Fruit fly (Drosophila melanogaster): ENCODE data around the gene CG17350.

CG17350 gene

DNA sequence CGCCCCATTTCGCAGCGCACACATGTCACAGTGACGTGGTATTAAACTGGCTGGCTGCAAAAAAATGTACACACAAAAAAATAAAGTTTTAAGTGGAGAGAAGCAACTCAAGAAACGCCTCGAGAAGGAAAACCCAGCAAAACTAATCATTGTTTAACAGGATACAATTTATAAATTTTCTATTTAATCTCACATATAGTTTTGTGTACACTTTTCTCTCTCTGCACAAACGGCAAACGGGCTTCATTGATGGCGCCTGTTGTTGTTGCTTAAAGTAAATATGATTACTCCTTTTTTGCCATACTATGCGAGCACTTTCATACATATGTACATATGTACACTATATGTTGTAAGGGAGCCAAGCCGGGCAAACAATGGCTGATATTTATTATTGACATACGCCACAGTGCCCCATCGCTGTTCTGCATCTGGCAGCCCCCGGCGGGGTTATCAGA, 22.7 kb upstream of the CG17350 start:
- TF ChIP-seq psq (GFP tag; optimal IDR thresholded peaks at IDR 0.05) (peak; percentile 51), lola (GFP tag; optimal IDR thresholded peaks at IDR 0.05) (no peak), Hr78 (GFP tag; optimal IDR thresholded peaks at IDR 0.05) (no peak), fru (GFP tag; optimal IDR thresholded peaks at IDR 0.05) (peak; percentile 68), HLH106 (tag; optimal IDR thresholded peaks at IDR 0.05) (peak; percentile 49), br (GFP tag; optimal IDR thresholded peaks at IDR 0.05) (peak; percentile 71), tai (GFP tag; optimal IDR thresholded peaks at IDR 0.05) (peak; percentile 20), h (GFP tag; optimal IDR thresholded peaks at IDR 0.05) (peak; percentile 71), CrebA (GFP tag; optimal IDR thresholded peaks at IDR 0.05; ENCODE audit: borderline replicate concordance) (no peak), Jra (GFP tag; optimal IDR thresholded peaks at IDR 0.05) (no peak), Dif (GFP tag; optimal IDR thresholded peaks at IDR 0.05; ENCODE audit: partially characterized antibody) (no peak), OdsH (GFP tag; optimal IDR thresholded peaks at IDR 0.05) (peak; percentile 65), rgr (GFP tag; optimal IDR thresholded peaks at IDR 0.05) (peak; percentile 65), woc (GFP tag; optimal IDR thresholded peaks at IDR 0.05) (peak; percentile 36), foxo (GFP tag; optimal IDR thresholded peaks at IDR 0.05) (peak in 1 of 2 experiments; percentile 69), dmrt93B (GFP tag; optimal IDR thresholded peaks at IDR 0.05) (peak; percentile 23), dsf (GFP tag; optimal IDR thresholded peaks at IDR 0.05; ENCODE audit: borderline replicate concordance) (no peak), sv (GFP tag; optimal IDR thresholded peaks at IDR 0.05) (peak; percentile 17), dl (GFP tag; optimal IDR thresholded peaks at IDR 0.05; ENCODE audit: insufficient read depth in 1 of 2, partially characterized antibody in 2 of 2) (no peak), Sp1 (GFP tag; optimal IDR thresholded peaks at IDR 0.05) (peak; percentile 41), Hnf4 (GFP tag; optimal IDR thresholded peaks at IDR 0.05) (peak; percentile 61), CG9705 (GFP tag; optimal IDR thresholded peaks at IDR 0.05) (no peak), jim (GFP tag; optimal IDR thresholded peaks at IDR 0.05) (no peak), Mio (GFP tag; optimal IDR thresholded peaks at IDR 0.05) (no peak), Dfd (GFP tag; optimal IDR thresholded peaks at IDR 0.05) (no peak), sage (GFP tag; optimal IDR thresholded peaks at IDR 0.05) (peak; percentile 40), ey (GFP tag; optimal IDR thresholded peaks at IDR 0.05) (peak; percentile 67), usp (GFP tag; optimal IDR thresholded peaks at IDR 0.05) (no peak), Rel (GFP tag; optimal IDR thresholded peaks at IDR 0.05) (no peak), Rel (tag; optimal IDR thresholded peaks at IDR 0.05) (no peak), GATAd (GFP tag; optimal IDR thresholded peaks at IDR 0.05) (no peak), brk (GFP tag; optimal IDR thresholded peaks at IDR 0.05) (peak; percentile 43), N (GFP tag; optimal IDR thresholded peaks at IDR 0.05) (no peak), Vsx2 (GFP tag; optimal IDR thresholded peaks at IDR 0.05; ENCODE audit: partially characterized antibody) (no peak), CG32264 (GFP tag; optimal IDR thresholded peaks at IDR 0.05) (no peak), pan (optimal IDR thresholded peaks at IDR 0.05) (no peak), Myc (optimal IDR thresholded peaks at IDR 0.05) (no peak), Hr83 (GFP tag; optimal IDR thresholded peaks at IDR 0.05; ENCODE audit: poor library complexity, severe bottlenecking) (no peak), Abd-B (GFP tag; optimal IDR thresholded peaks at IDR 0.05) (no peak)

DNA sequence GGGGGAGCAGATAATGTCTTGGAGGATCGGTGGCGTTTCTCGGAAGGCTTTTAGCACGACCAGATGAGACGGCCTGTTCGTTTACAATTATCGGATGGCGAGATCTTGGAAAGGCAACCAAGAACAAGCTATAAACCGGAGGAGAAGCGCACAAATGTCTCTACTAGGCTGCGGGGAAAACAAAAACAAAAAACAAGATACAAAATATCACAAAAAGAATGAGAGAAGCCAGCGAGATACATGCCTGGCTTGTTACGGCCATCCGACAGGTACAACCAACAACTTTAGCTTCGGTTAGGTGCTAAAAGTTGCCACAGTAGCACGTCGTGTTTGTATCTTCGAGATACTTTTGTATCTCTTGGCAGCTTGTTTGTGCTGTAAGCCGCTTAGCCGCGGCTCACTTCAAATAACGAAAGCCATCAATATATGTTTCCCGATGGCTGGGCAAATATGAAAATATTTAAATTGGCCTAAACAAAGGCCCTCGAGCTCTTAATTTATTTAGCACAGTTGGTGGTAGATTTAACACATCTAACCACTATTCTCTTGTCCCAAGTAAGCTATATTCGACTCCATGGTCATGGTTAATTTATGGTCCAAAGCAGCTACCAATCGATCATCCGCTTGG, 20.8 kb upstream of the CG17350 start:
- no peak for TF ChIP-seq br (GFP tag; optimal IDR thresholded peaks at IDR 0.05)
- TF ChIP-seq Dif (GFP tag; optimal IDR thresholded peaks at IDR 0.05; ENCODE audit: partially characterized antibody), result no peak
- no peak for TF ChIP-seq lola (GFP tag; optimal IDR thresholded peaks at IDR 0.05)
- TF ChIP-seq dsf (GFP tag; optimal IDR thresholded peaks at IDR 0.05; ENCODE audit: borderline replicate concordance), result no peak
- no peak for TF ChIP-seq Hr83 (GFP tag; optimal IDR thresholded peaks at IDR 0.05; ENCODE audit: poor library complexity, severe bottlenecking)
- no peak for TF ChIP-seq Vsx2 (GFP tag; optimal IDR thresholded peaks at IDR 0.05; ENCODE audit: partially characterized antibody)
- no peak for TF ChIP-seq sage (GFP tag; optimal IDR thresholded peaks at IDR 0.05)
- TF ChIP-seq woc (GFP tag; optimal IDR thresholded peaks at IDR 0.05), result no peak
- no peak for TF ChIP-seq sv (GFP tag; optimal IDR thresholded peaks at IDR 0.05)
- no peak for TF ChIP-seq Jra (GFP tag; optimal IDR thresholded peaks at IDR 0.05)
- no peak for TF ChIP-seq CG9705 (GFP tag; optimal IDR thresholded peaks at IDR 0.05)
- TF ChIP-seq CG32264 (GFP tag; optimal IDR thresholded peaks at IDR 0.05), result no peak
- no peak for TF ChIP-seq Abd-B (GFP tag; optimal IDR thresholded peaks at IDR 0.05)
- no peak for TF ChIP-seq Hr78 (GFP tag; optimal IDR thresholded peaks at IDR 0.05)
- no peak for TF ChIP-seq dmrt93B (GFP tag; optimal IDR thresholded peaks at IDR 0.05)
- no peak for TF ChIP-seq OdsH (GFP tag; optimal IDR thresholded peaks at IDR 0.05)

Data from whole organism, wandering third instar larva.